Fruit fly (Drosophila melanogaster): ENCODE data around the gene CG5274.

DNA sequence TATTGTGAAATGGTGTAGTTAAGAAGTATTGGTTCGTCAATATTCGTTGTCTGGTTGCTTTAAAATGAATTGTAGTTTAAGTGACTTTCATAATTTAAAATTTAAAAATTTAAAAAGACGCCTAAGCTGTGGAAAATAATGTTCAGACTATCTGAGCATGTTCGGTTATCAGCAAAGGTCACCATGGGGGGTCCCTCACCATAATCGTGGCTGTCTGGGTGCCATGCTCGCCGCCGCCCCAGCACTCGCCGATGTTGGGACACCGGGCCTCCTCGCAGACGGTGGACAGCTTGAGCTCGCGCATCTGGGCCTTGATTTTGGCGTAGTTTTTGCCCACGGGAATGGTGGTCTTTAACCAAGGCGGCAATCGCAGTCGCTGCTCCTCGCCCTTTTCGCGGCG, 4.2 kb upstream of the CG5274 start:
- no peak for TF ChIP-seq EcR (GFP tag; optimal IDR thresholded peaks at IDR 0.05)
- no peak for TF ChIP-seq Pif1A (GFP tag; optimal IDR thresholded peaks at IDR 0.05)
- TF ChIP-seq D1 (tag; optimal IDR thresholded peaks at IDR 0.05): no peak
- no peak for TF ChIP-seq CG34367 (tag; optimal IDR thresholded peaks at IDR 0.05)

All from whole organism, pupa.